Worm (Caenorhabditis elegans): ENCODE results near the gene ptr-8.
A peak's percentile ranks its signal among the peaks of the same experiment; 100 is the strongest.
"Not testable (repeated sequence)": the region's sequence is repeated elsewhere in the genome, so short reads cannot be mapped to it uniquely, and the experiment has no call there.

ptr-8 gene

DNA sequence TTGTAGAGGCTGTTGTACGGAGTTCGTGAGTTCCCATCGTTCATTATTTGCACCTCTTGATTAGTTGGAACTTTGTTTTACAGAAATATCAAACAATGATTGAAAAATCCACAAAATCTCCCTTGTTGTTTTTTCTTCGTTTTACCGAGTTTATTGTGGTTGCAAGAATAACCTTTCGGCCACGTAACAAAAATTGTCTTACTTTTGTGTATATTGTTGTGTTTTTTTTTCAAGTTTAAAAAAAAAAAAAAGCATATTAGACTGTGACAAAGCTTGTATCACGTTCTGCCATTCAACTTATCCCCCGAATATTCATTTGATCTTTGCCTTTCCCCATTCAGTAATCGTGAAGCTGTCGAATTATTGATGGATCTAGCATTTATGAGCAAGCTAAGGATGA, 28.1 kb downstream of the ptr-8 start, which contains the start of gene F44F4.10:
Gene F44F4.10, minus strand, starts transcription at position 101 of the 400 bp plus-strand sequence.
- TF ChIP-seq ceh-62 (tag; optimal IDR thresholded peaks at IDR 0.05): no peak
- no peak for TF ChIP-seq dve-1 (tag; optimal IDR thresholded peaks at IDR 0.05; ENCODE audit: insufficient read depth)
- TF ChIP-seq unc-62 (GFP tag; optimal IDR thresholded peaks at IDR 0.05 in 1 of 2): peak in 1 of 2 experiments; percentile 48
- no peak for TF ChIP-seq unc-62 (tag; optimal IDR thresholded peaks at IDR 0.05)

- peak; percentile 30 for TF ChIP-seq hlh-11 (tag; optimal IDR thresholded peaks at IDR 0.05)
- TF ChIP-seq F26F4.8 (GFP tag; conservative IDR thresholded peaks at IDR 0.05): no peak
- TF ChIP-seq nhr-6 (tag; optimal IDR thresholded peaks at IDR 0.05): peak; percentile 3
- no peak for TF ChIP-seq egl-43 (GFP tag; IDR thresholded peaks at IDR 0.05)
- TF ChIP-seq nhr-28 (tag; optimal IDR thresholded peaks at IDR 0.05): peak; percentile 86
- TF ChIP-seq pqm-1 (tag; optimal IDR thresholded peaks at IDR 0.05): peak; percentile 79
- no peak for TF ChIP-seq daf-16 (GFP tag; optimal IDR thresholded peaks at IDR 0.05)
- peak; percentile 55 for TF ChIP-seq daf-16 (tag; optimal IDR thresholded peaks at IDR 0.05)
Measured at ce11 chrII:10918293-10918756, 29.2 kb downstream of the ptr-8 start, which contains the start of gene tba-4. TSS of gene tba-4 (plus strand) at chrII:10918706.

DNA sequence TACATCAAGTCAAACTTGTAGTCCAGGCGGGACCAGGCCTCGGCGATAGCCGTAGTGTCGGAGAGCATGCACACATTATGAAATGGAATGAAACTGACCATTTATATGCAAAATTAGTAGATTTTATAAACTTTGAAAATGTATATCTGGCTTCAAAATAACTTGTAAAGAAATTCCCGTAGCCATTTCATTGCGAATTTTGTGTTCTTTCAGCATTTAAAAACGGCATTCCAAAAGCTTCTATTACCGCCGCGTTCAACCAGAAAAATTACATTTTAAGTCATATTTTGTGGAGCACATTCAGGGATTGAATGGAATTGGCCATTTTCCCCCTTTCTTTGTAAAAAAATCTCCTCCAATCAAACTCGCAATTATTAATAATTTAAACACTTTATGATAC, 33.8 kb downstream of the ptr-8 start, which contains the start of gene Y19D2B.1:
Gene Y19D2B.1, minus strand, starts transcription at position 101 of the 400 bp plus-strand sequence.
- TF ChIP-seq dmd-8 (GFP tag; IDR thresholded peaks at IDR 0.05); R02D3.7 (tag; optimal IDR thresholded peaks at IDR 0.05); spr-1 (tag; optimal IDR thresholded peaks at IDR 0.05): not testable (repeated sequence)

- TF ChIP-seq lin-39 (tag; optimal IDR thresholded peaks at IDR 0.05) (no peak), aha-1 (tag) (peak; percentile 13)
Measured at ce11 chrII:10923948-10924347, 34.9 kb downstream of the ptr-8 start, which contains the start of gene Y19D2B.2. TSS of gene Y19D2B.2 (plus strand) at chrII:10924248.

- TF ChIP-seq snpc-4 (tag; optimal IDR thresholded peaks at IDR 0.05) (no peak), dmd-6 (GFP tag; IDR thresholded peaks at IDR 0.05) (peak; percentile 89), dve-1 (tag; optimal IDR thresholded peaks at IDR 0.05; ENCODE audit: insufficient read depth) (peak; percentile 93), lim-7 (GFP tag; IDR thresholded peaks at IDR 0.05) (no peak), lin-15B (tag; optimal IDR thresholded peaks at IDR 0.05) (no peak), T20F7.1 (GFP tag; optimal IDR thresholded peaks at IDR 0.05) (no peak), unc-62 (GFP tag; optimal IDR thresholded peaks at IDR 0.05 in 1 of 2) (no peak), unc-62 (tag; optimal IDR thresholded peaks at IDR 0.05) (no peak), tra-1 (GFP tag; IDR thresholded peaks at IDR 0.05) (peak; percentile 33; the same call in 1 of the 2 replicates), fkh-10 (GFP tag; optimal IDR thresholded peaks at IDR 0.05) (no peak), R02D3.7 (tag; optimal IDR thresholded peaks at IDR 0.05) (no peak), nhr-102 (tag; optimal IDR thresholded peaks at IDR 0.05) (peak; percentile 37), ceh-32 (tag; optimal IDR thresholded peaks at IDR 0.05; ENCODE audit: poor library complexity) (no peak), F44E2.7 (GFP tag; IDR thresholded peaks at IDR 0.05) (no peak), hlh-11 (tag; optimal IDR thresholded peaks at IDR 0.05) (peak; percentile 80), zfp-2 (tag; optimal IDR thresholded peaks at IDR 0.05) (no peak), Y5F2A.4 (GFP tag; optimal IDR thresholded peaks at IDR 0.05) (no peak), aly-2 (tag; optimal IDR thresholded peaks at IDR 0.05) (no peak), dpl-1 (GFP tag; optimal IDR thresholded peaks at IDR 0.05) (no peak), nhr-111 (GFP tag; optimal IDR thresholded peaks at IDR 0.05) (no peak), nhr-77 (tag; optimal IDR thresholded peaks at IDR 0.05) (peak; percentile 84), tag-97 (GFP tag; IDR thresholded peaks at IDR 0.05) (no peak), lin-13 (GFP tag; optimal IDR thresholded peaks at IDR 0.05) (no peak), nhr-76 (tag; optimal IDR thresholded peaks at IDR 0.05) (no peak), fos-1 (tag; optimal IDR thresholded peaks at IDR 0.05) (no peak), aha-1 (tag) (peak; percentile 83), F10B5.3 (tag; optimal IDR thresholded peaks at IDR 0.05) (no peak), dmd-8 (GFP tag; IDR thresholded peaks at IDR 0.05) (no peak), skn-1 (tag; optimal IDR thresholded peaks at IDR 0.05) (no peak), unc-39 (tag; optimal IDR thresholded peaks at IDR 0.05) (no peak), nhr-11 (tag; optimal IDR thresholded peaks at IDR 0.05) (no peak), pqm-1 (tag; optimal IDR thresholded peaks at IDR 0.05) (peak; percentile 93), ztf-11 (tag; optimal IDR thresholded peaks at IDR 0.05) (no peak), Y48G9A.11 (GFP tag; IDR thresholded peaks at IDR 0.05) (no peak), lsy-2 (tag; optimal IDR thresholded peaks at IDR 0.05) (peak in 1 of 2 experiments; percentile 32), sdz-12 (GFP tag; optimal IDR thresholded peaks at IDR 0.05) (no peak)
Measured at ce11 chrII:10924669-10925068, 35.6 kb downstream of the ptr-8 start.

Data from whole organism, L4 larva.